Fruit fly (Drosophila melanogaster) whole organism, embryonic: ENCODE data around the gene Pex3.
A peak's percentile ranks its signal among the peaks of the same experiment; 100 is the strongest.

Source experiments
- B-H1 ChIP-seq: fragments of 200-800 bp; sonication (Bioruptor generic); IDR thresholded peaks from 3 replicates; pipeline ENCODE4 v1.3.6; 2022; ENCODE audit warnings: missing biosample characterization, missing genetic modification characterization
- CG12769 ChIP-seq: fragments of 200-800 bp; sonication (Bioruptor generic); optimal IDR thresholded peaks from 2 replicates; lab custom pipeline; 2019; ENCODE audit warnings: missing biosample characterization, mild to moderate bottlenecking, missing genetic modification characterization, moderate library complexity
- CG13287 ChIP-seq: fragments of 200-800 bp; sonication (Bioruptor generic); IDR thresholded peaks from 2 replicates; pipeline ENCODE4 v1.3.6; 2022; ENCODE audit warnings: missing biosample characterization, missing genetic modification characterization; ENCODE audit not compliant: partially characterized antibody
- CG13296 ChIP-seq: fragments of 200-800 bp; sonication (Bioruptor generic); optimal IDR thresholded peaks from 3 replicates; lab custom pipeline; 2018; ENCODE audit warnings: missing biosample characterization, mild to moderate bottlenecking, missing genetic modification characterization
- CG13624 ChIP-seq: fragments of 200-800 bp; sonication (Bioruptor generic); optimal IDR thresholded peaks from 2 replicates; lab custom pipeline; 2016; ENCODE audit warnings: missing biosample characterization, missing genetic modification characterization
- CG14667 ChIP-seq: fragments of 200-800 bp; sonication (Bioruptor generic); IDR thresholded peaks from 2 replicates; pipeline ENCODE4 v1.3.6; 2022; ENCODE audit warnings: missing biosample characterization, missing genetic modification characterization
- CG15011 ChIP-seq: fragments of 200-800 bp; sonication (Bioruptor generic); optimal IDR thresholded peaks from 3 replicates; lab custom pipeline; 2018; ENCODE audit warnings: missing biosample characterization, mild to moderate bottlenecking, missing genetic modification characterization
- CG1529 ChIP-seq: fragments of 200-800 bp; sonication (Bioruptor generic); optimal IDR thresholded peaks from 3 replicates; lab custom pipeline; 2018; ENCODE audit warnings: missing biosample characterization, missing genetic modification characterization
- CG17802 ChIP-seq: fragments of 200-800 bp; sonication (Bioruptor generic); optimal IDR thresholded peaks from 2 replicates; lab custom pipeline; 2018; ENCODE audit warnings: missing biosample characterization, mild to moderate bottlenecking, missing genetic modification characterization, moderate library complexity
- CG2678 ChIP-seq: fragments of 200-800 bp; sonication (Bioruptor generic); optimal IDR thresholded peaks from 3 replicates; lab custom pipeline; 2019; ENCODE audit warnings: missing biosample characterization, mild to moderate bottlenecking, missing genetic modification characterization, moderate library complexity
- CG30431 ChIP-seq: fragments of 200-800 bp; sonication (Bioruptor generic); optimal IDR thresholded peaks from 2 replicates; lab custom pipeline; 2017; ENCODE audit warnings: missing biosample characterization, missing genetic modification characterization
- CG33557 ChIP-seq: fragments of 200-800 bp; sonication (Bioruptor generic); optimal IDR thresholded peaks from 2 replicates; lab custom pipeline; 2019; ENCODE audit warnings: missing biosample characterization, mild to moderate bottlenecking, missing genetic modification characterization, moderate library complexity
- CG4424 ChIP-seq: fragments of 200-800 bp; sonication (Bioruptor generic); optimal IDR thresholded peaks from 3 replicates; lab custom pipeline; 2016; ENCODE audit warnings: missing biosample characterization, missing genetic modification characterization
- CG6689 ChIP-seq: fragments of 200-800 bp; sonication (Bioruptor generic); IDR thresholded peaks from 2 replicates; pipeline ENCODE4 v1.3.6; 2022; ENCODE audit warnings: missing biosample characterization, missing genetic modification characterization
- CG7372 ChIP-seq: fragments of 200-800 bp; sonication (Bioruptor generic); IDR thresholded peaks from 2 replicates; pipeline ENCODE4 v1.3.6; 2022; ENCODE audit warnings: missing biosample characterization, missing genetic modification characterization
- CG7556 ChIP-seq: fragments of 200-800 bp; sonication (Bioruptor generic); optimal IDR thresholded peaks from 2 replicates; lab custom pipeline; 2017; ENCODE audit warnings: missing biosample characterization, mild to moderate bottlenecking, missing genetic modification characterization
- CG8359 ChIP-seq: fragments of 200-800 bp; sonication (Bioruptor generic); optimal IDR thresholded peaks from 2 replicates; lab custom pipeline; 2017; ENCODE audit warnings: missing biosample characterization, mild to moderate bottlenecking, missing genetic modification characterization, borderline replicate concordance
- CG8388 ChIP-seq: fragments of 200-800 bp; sonication (Bioruptor generic); optimal IDR thresholded peaks from 2 replicates; lab custom pipeline; 2019; ENCODE audit warnings: missing biosample characterization, mild to moderate bottlenecking, missing genetic modification characterization, moderate library complexity
- CG9215 ChIP-seq: fragments of 200-800 bp; sonication (Bioruptor generic); IDR thresholded peaks from 2 replicates; pipeline ENCODE4 v1.3.6; 2022; ENCODE audit warnings: missing biosample characterization, missing genetic modification characterization
- CG9727 ChIP-seq: fragments of 200-800 bp; sonication (Bioruptor generic); optimal IDR thresholded peaks from 3 replicates; lab custom pipeline; 2017; ENCODE audit warnings: missing biosample characterization, mild to moderate bottlenecking, missing genetic modification characterization
- CG9797 ChIP-seq: fragments of 200-800 bp; sonication (Bioruptor generic); optimal IDR thresholded peaks from 3 replicates; lab custom pipeline; 2018; ENCODE audit warnings: missing biosample characterization, mild to moderate bottlenecking, missing genetic modification characterization
- CHES-1-like ChIP-seq: fragments of 200-800 bp; sonication (Bioruptor generic); optimal IDR thresholded peaks from 2 replicates; lab custom pipeline; 2016; ENCODE audit warnings: missing biosample characterization, missing genetic modification characterization
- CoRest ChIP-seq: fragments of 200-800 bp; sonication (Bioruptor generic); optimal IDR thresholded peaks from 3 replicates; lab custom pipeline; 2018; ENCODE audit warnings: missing biosample characterization, mild to moderate bottlenecking, missing genetic modification characterization, moderate library complexity
- Dek ChIP-seq: fragments of 200-800 bp; sonication (Bioruptor generic); optimal IDR thresholded peaks from 3 replicates; lab custom pipeline; 2019; ENCODE audit warnings: missing biosample characterization, mild to moderate bottlenecking, missing genetic modification characterization, moderate library complexity
- Dfd ChIP-seq, 2 experiments: fragments of >200 bp; optimal IDR thresholded peaks; 2 replicates each; lab custom pipeline; 2017; ENCODE audit warnings: missing biosample characterization in 2 of 2, missing genetic modification characterization in 2 of 2
- Dp ChIP-seq: fragments of 200-800 bp; sonication (Bioruptor generic); optimal IDR thresholded peaks from 2 replicates; lab custom pipeline; 2018; ENCODE audit warnings: missing biosample characterization, mild to moderate bottlenecking, missing genetic modification characterization, moderate library complexity
- HLH4C ChIP-seq: fragments of 200-800 bp; sonication (Bioruptor generic); IDR thresholded peaks from 3 replicates; pipeline ENCODE4 v1.3.6; 2022; ENCODE audit warnings: missing biosample characterization, missing genetic modification characterization; ENCODE audit not compliant: partially characterized antibody
- MESR4 ChIP-seq: fragments of 200-800 bp; sonication (Bioruptor generic); optimal IDR thresholded peaks from 2 replicates; lab custom pipeline; 2018; ENCODE audit warnings: missing biosample characterization, mild to moderate bottlenecking, missing genetic modification characterization, moderate library complexity
- Myb ChIP-seq: fragments of 200-800 bp; sonication (Bioruptor generic); optimal IDR thresholded peaks from 2 replicates; lab custom pipeline; 2016; ENCODE audit warnings: missing biosample characterization, missing genetic modification characterization
- Oaz ChIP-seq: fragments of 200-800 bp; sonication (Bioruptor generic); IDR thresholded peaks from 2 replicates; pipeline ENCODE4 v1.3.6; 2022; ENCODE audit warnings: missing biosample characterization, missing genetic modification characterization
- abd-A ChIP-seq: fragments of 200-800 bp; sonication (Bioruptor generic); optimal IDR thresholded peaks from 3 replicates; lab custom pipeline; 2019; ENCODE audit warnings: missing biosample characterization, mild to moderate bottlenecking, missing genetic modification characterization, moderate library complexity
- amos ChIP-seq: fragments of 200-800 bp; sonication (Bioruptor generic); IDR thresholded peaks from 2 replicates; pipeline ENCODE4 v1.3.6; 2022; ENCODE audit warnings: missing biosample characterization, missing genetic modification characterization; ENCODE audit not compliant: partially characterized antibody
- ap ChIP-seq: fragments of 200-800 bp; sonication (Bioruptor generic); IDR thresholded peaks from 2 replicates; pipeline ENCODE4 v1.3.6; 2022; ENCODE audit warnings: missing biosample characterization, missing genetic modification characterization
- dmrt11E ChIP-seq: fragments of 200-800 bp; sonication (Bioruptor generic); optimal IDR thresholded peaks from 3 replicates; lab custom pipeline; 2018; ENCODE audit warnings: missing biosample characterization, mild to moderate bottlenecking, missing genetic modification characterization, moderate library complexity
- ewg ChIP-seq: fragments of 200-800 bp; sonication (Bioruptor generic); optimal IDR thresholded peaks from 3 replicates; lab custom pipeline; 2017; ENCODE audit warnings: mild to moderate bottlenecking, missing biosample characterization, missing genetic modification reagents, missing genetic modification characterization
- gsb-n ChIP-seq: fragments of 200-800 bp; sonication (Bioruptor generic); optimal IDR thresholded peaks from 3 replicates; lab custom pipeline; 2018; ENCODE audit warnings: missing biosample characterization, mild to moderate bottlenecking, missing genetic modification characterization
- jigr1 ChIP-seq: fragments of 200-800 bp; sonication (Bioruptor generic); IDR thresholded peaks from 3 replicates; pipeline ENCODE4 v1.3.6; 2022; ENCODE audit warnings: missing biosample characterization, missing genetic modification characterization
- jing ChIP-seq: fragments of 200-800 bp; sonication (Bioruptor generic); optimal IDR thresholded peaks from 2 replicates; lab custom pipeline; 2018; ENCODE audit warnings: missing biosample characterization, mild to moderate bottlenecking, missing genetic modification characterization
- phol ChIP-seq: fragments of 200-800 bp; sonication (Bioruptor generic); optimal IDR thresholded peaks from 3 replicates; lab custom pipeline; 2018; ENCODE audit warnings: missing biosample characterization, mild to moderate bottlenecking, missing genetic modification characterization, moderate library complexity
- psq ChIP-seq: fragments of 200-800 bp; sonication (Bioruptor generic); optimal IDR thresholded peaks from 2 replicates; lab custom pipeline; 2017; ENCODE audit warnings: missing biosample characterization, missing genetic modification characterization
- pzg ChIP-seq: fragments of 200-800 bp; sonication (Bioruptor generic); optimal IDR thresholded peaks from 3 replicates; lab custom pipeline; 2018; ENCODE audit warnings: missing biosample characterization, mild to moderate bottlenecking, missing genetic modification characterization, moderate library complexity
- sisA ChIP-seq: fragments of 200-800 bp; sonication (Bioruptor generic); IDR thresholded peaks from 2 replicates; pipeline ENCODE4 v1.3.6; 2022; ENCODE audit warnings: missing biosample characterization, missing genetic modification characterization
- so ChIP-seq: fragments of 200-800 bp; sonication (Bioruptor generic); IDR thresholded peaks from 3 replicates; pipeline ENCODE4 v1.3.6; 2022; ENCODE audit warnings: missing biosample characterization, missing genetic modification characterization
- sqz ChIP-seq: fragments of 200-800 bp; sonication (Bioruptor generic); optimal IDR thresholded peaks from 3 replicates; lab custom pipeline; 2018; ENCODE audit warnings: missing biosample characterization, mild to moderate bottlenecking, missing genetic modification characterization
- ssp ChIP-seq: fragments of 200-800 bp; sonication (Bioruptor generic); IDR thresholded peaks from 2 replicates; pipeline ENCODE4 v1.3.6; 2022; ENCODE audit warnings: missing biosample characterization, missing genetic modification characterization
- tll ChIP-seq, 2 experiments: fragments of 200-800 bp in 1 of 2; fragments of >200 bp in 1 of 2; sonication (Bioruptor generic) in 1 of 2; optimal IDR thresholded peaks; 2 replicates each; lab custom pipeline; 2017 to 2019; ENCODE audit warnings: missing biosample characterization in 2 of 2, missing genetic modification characterization in 2 of 2, mild to moderate bottlenecking in 1 of 2, moderate library complexity in 1 of 2
- ttk ChIP-seq: fragments of 200-800 bp; sonication (Bioruptor generic); IDR thresholded peaks from 2 replicates; pipeline ENCODE4 v2.1.2; 2022; ENCODE audit warnings: missing biosample characterization, missing genetic modification characterization
- twi ChIP-seq: fragments of 200-800 bp; optimal IDR thresholded peaks from 2 replicates; lab custom pipeline; 2019; ENCODE audit warnings: missing biosample characterization, mild to moderate bottlenecking, missing genetic modification characterization, moderate library complexity
- unpg ChIP-seq: fragments of 200-800 bp; sonication (Bioruptor generic); optimal IDR thresholded peaks from 3 replicates; lab custom pipeline; 2018; ENCODE audit warnings: missing biosample characterization, mild to moderate bottlenecking, missing genetic modification characterization, moderate library complexity
- wdn ChIP-seq: fragments of 200-800 bp; sonication (Bioruptor generic); IDR thresholded peaks from 2 replicates; pipeline ENCODE4 v1.3.6; 2022; ENCODE audit warnings: missing biosample characterization, missing genetic modification characterization

Pex3 gene

DNA sequence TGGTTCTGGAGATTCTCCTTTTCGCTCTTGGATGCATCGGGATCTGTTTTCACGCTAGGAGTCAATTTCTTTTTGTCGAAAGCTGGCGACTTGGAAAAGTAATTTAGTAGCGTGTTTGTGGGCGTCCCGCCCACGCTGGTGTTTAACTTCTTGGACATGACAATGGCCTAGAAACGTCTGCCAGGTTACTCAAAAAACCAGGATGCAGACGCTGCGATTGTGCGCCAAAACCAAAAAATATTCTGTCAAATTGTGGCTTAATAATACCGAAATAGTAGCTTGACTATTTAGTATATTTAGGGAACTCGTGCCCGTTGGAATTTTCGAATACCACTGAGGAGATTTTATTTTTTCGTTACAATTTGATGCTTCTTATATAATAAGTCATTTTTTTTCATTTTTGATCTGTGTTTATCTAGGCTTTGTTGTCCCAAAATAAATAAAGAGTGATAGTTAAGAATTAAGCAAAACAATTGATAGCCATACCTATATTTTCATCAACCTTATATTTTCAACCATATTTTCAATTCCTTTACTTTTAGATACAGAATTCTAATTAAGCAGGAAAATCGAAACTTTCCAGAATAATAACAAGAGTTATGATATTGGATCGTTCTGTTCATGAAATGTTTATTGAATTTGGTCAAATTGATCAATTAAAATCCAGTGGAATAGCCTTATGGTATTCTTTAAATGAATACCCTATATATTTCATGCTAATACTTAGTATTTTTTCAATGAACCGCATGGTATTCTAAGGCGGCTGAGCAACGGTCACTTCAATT lies 14.4 kb downstream of the Pex3 start, which contains the start of the genes Msh6 and Prp31 (continued):
- TF ChIP-seq amos (GFP tag; lab: Robert Waterston, UW) (no peak), Myb (GFP tag; lab: Kevin White, UChicago) (peak; percentile 44), CG13287 (no peak), dmrt11E (peak; percentile 79), CG7556 (GFP tag; lab: Kevin White, UChicago) (peak; percentile 37), tll (GFP tag; optimal IDR thresholded peaks at IDR 0.05; lab: Kevin White, UChicago) (peak in 1 of 2 experiments; percentile 15), CG1529 (GFP tag; lab: Kevin White, UChicago) (peak; percentile 38), phol (peak; percentile 87), CG9727 (GFP tag; lab: Kevin White, UChicago) (peak; percentile 75), CG7372 (GFP tag; lab: Robert Waterston, UW) (peak; percentile 64), CG9215 (peak; percentile 60), MESR4 (GFP tag; lab: Kevin White, UChicago) (peak; percentile 1), CG15011 (GFP tag; lab: Kevin White, UChicago) (peak; percentile 28), CG14667 (GFP tag; lab: Robert Waterston, UW) (peak; percentile 38; the same call in 1 of the 2 replicates), ttk (GFP tag; lab: Robert Waterston, UW) (no peak), CG4424 (peak; percentile 74), CG6689 (GFP tag; lab: Robert Waterston, UW) (peak; percentile 63), sqz (GFP tag; lab: Kevin White, UChicago) (no peak), abd-A (tag; lab: Kevin White, UChicago) (no peak), Dek (tag; lab: Kevin White, UChicago) (peak; percentile 30), CG13624 (peak; percentile 57), ap (peak; percentile 61), CHES-1-like (peak; percentile 26), CG12769 (tag; lab: Kevin White, UChicago) (no peak), CG30431 (GFP tag; lab: Kevin White, UChicago) (peak; percentile 27), CG13296 (peak; percentile 24), CG2678 (peak; percentile 84), psq (GFP tag; lab: Kevin White, UChicago) (peak; percentile 46), gsb-n (tag; lab: Kevin White, UChicago) (no peak), pzg (GFP tag; lab: Kevin White, UChicago) (peak; percentile 32), jing (GFP tag; lab: Kevin White, UChicago) (no peak)
- TF ChIP-seq, all 482 proteins: peak for 247

DNA sequence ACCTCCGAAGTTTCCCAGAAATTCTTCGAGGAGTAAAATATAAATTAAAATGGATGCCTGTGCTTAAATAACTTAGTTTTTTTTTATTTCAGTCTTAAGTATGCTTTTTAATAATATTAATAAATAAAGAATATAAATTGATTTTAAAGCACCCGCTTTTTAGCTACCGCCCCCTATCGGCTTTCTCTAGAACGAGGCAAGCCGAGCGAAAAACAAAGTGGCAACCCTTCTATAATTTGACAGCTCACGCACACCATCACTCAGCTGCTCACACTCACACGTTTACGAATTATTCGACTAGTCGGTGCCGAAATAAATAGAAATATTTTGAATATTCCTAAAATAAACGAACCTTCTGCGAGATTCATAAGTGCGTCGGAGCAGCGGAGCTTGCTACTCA lies 17.4 kb downstream of the Pex3 start, which contains the start of gene CG6878:
TSS of gene CG6878 (plus strand) at position 269 of the 400 bp plus-strand sequence.
- TF ChIP-seq CoRest (tag; lab: Kevin White, UChicago) (peak; percentile 47), CG9797 (GFP tag; lab: Kevin White, UChicago) (peak; percentile 33), HLH4C (GFP tag; lab: Robert Waterston, UW) (peak; percentile 18; the same call in 1 of the 3 replicates), unpg (no peak), Oaz (GFP tag; lab: Robert Waterston, UW) (no peak), Dp (GFP tag; lab: Kevin White, UChicago) (peak; percentile 95), CG8388 (no peak), twi (tag; lab: Kevin White, UChicago) (no peak), CG17802 (tag; lab: Kevin White, UChicago) (no peak), wdn (no peak), sisA (GFP tag; lab: Robert Waterston, UW) (no peak; the same call in 1 of the 2 replicates), jigr1 (no peak), CG8359 (GFP tag; lab: Kevin White, UChicago) (no peak), so (GFP tag; lab: Robert Waterston, UW) (no peak), ssp (GFP tag; lab: Robert Waterston, UW) (no peak), Dfd (GFP tag; optimal IDR thresholded peaks at IDR 0.05; lab: Kevin White, UChicago) (no peak), CG33557 (GFP tag; lab: Kevin White, UChicago) (peak; percentile 14), B-H1 (GFP tag; lab: Robert Waterston, UW) (no peak), ewg (GFP tag; lab: Kevin White, UChicago) (no peak)
